Worm (Caenorhabditis elegans) whole organism, L1 larva: ENCODE measurements around the gene Y55F3BR.2.
"Not testable (repeated sequence)": the region's sequence is repeated elsewhere in the genome, so short reads cannot be mapped to it uniquely, and the experiment has no call there.

Experiments used
- C34B4.2 ChIP-seq: sonication (generic microtip); optimal IDR thresholded peaks from 2 replicates; lab custom pipeline; 2017; ENCODE audit warnings: mild to moderate bottlenecking, missing genetic modification characterization, missing compliant biosample characterization
- Y116A8C.19 ChIP-seq: sonication (generic microtip); optimal IDR thresholded peaks from 2 replicates; lab custom pipeline; 2016; ENCODE audit warnings: missing compliant biosample characterization, missing genetic modification characterization, borderline replicate concordance
- aha-1 ChIP-seq: fragments of 150-350 bp; optimal IDR thresholded peaks from 2 replicates; lab custom pipeline; 2014; ENCODE audit warnings: missing biosample characterization, missing genetic modification characterization
- alr-1 ChIP-seq: fragments of 200-800 bp; sonication (Bioruptor generic); optimal IDR thresholded peaks from 2 replicates; lab custom pipeline; 2018; ENCODE audit warnings: borderline replicate concordance, mild to moderate bottlenecking, missing genetic modification characterization, missing compliant biosample characterization
- aly-2 ChIP-seq: fragments of 150-350 bp; optimal IDR thresholded peaks from 2 replicates; lab custom pipeline; 2014; ENCODE audit warnings: missing biosample characterization, missing genetic modification characterization
- ama-1 ChIP-seq: fragments of 150-350 bp; optimal IDR thresholded peaks from 2 replicates; lab custom pipeline; 2014
- ceh-82 ChIP-seq, 3 experiments: fragments of 150-350 bp in 1 of 3; sonication (generic microtip) in 2 of 3; optimal IDR thresholded peaks; 2 replicates each; lab custom pipeline; 2014 to 2017; ENCODE audit warnings: missing biosample characterization in 3 of 3, missing genetic modification characterization in 3 of 3
- ceh-90 ChIP-seq: sonication (generic microtip); optimal IDR thresholded peaks from 2 replicates; lab custom pipeline; 2016; ENCODE audit warnings: missing genetic modification characterization, missing compliant biosample characterization
- ces-1 ChIP-seq: fragments of 150-350 bp; optimal IDR thresholded peaks from 2 replicates; lab custom pipeline; 2014; ENCODE audit warnings: missing biosample characterization, missing genetic modification reagents, missing genetic modification characterization
- elt-2 ChIP-seq: sonication (generic microtip); optimal IDR thresholded peaks from 2 replicates; lab custom pipeline; 2016; ENCODE audit warnings: missing genetic modification characterization, mild to moderate bottlenecking, inconsistent platforms, missing compliant biosample characterization, missing genetic modification reagents
- ets-5 ChIP-seq: fragments of 200-800 bp; sonication (Bioruptor generic); IDR thresholded peaks from 2 replicates; pipeline ENCODE4 v1.3.6; 2022; ENCODE audit warnings: missing genetic modification characterization, missing compliant biosample characterization
- fos-1 ChIP-seq: fragments of 150-350 bp; optimal IDR thresholded peaks from 2 replicates; lab custom pipeline; 2014; ENCODE audit warnings: missing biosample characterization, missing genetic modification characterization
- grh-1 ChIP-seq: fragments of 200-800 bp; sonication (Bioruptor generic); IDR thresholded peaks from 2 replicates; pipeline ENCODE4 v1.3.6; 2022; ENCODE audit warnings: missing genetic modification reagents, missing genetic modification characterization, missing compliant biosample characterization
- hlh-17 ChIP-seq: fragments of 200-800 bp; sonication (Bioruptor generic); optimal IDR thresholded peaks from 2 replicates; lab custom pipeline; 2018; ENCODE audit warnings: missing genetic modification characterization, mild to moderate bottlenecking, missing compliant biosample characterization, moderate library complexity, borderline replicate concordance
- irx-1 ChIP-seq: sonication (generic microtip); optimal IDR thresholded peaks from 2 replicates; lab custom pipeline; 2016; ENCODE audit warnings: missing genetic modification characterization, missing compliant biosample characterization
- lin-13 ChIP-seq: fragments of 150-350 bp; optimal IDR thresholded peaks from 2 replicates; lab custom pipeline; 2014; ENCODE audit warnings: missing biosample characterization, missing genetic modification reagents, missing genetic modification characterization
- lin-15B ChIP-seq: fragments of 150-350 bp; sonication (generic microtip); optimal IDR thresholded peaks from 3 replicates; lab custom pipeline; 2014; ENCODE audit warnings: missing biosample characterization, missing genetic modification characterization
- mab-9 ChIP-seq: fragments of 200-800 bp; sonication (Bioruptor generic); IDR thresholded peaks from 2 replicates; pipeline ENCODE4 v1.3.6; 2022; ENCODE audit warnings: missing genetic modification reagents, missing genetic modification characterization, missing compliant biosample characterization
- mef-2 ChIP-seq: fragments of 150-350 bp; optimal IDR thresholded peaks from 2 replicates; lab custom pipeline; 2014; ENCODE audit warnings: missing biosample characterization, missing genetic modification characterization
- nhr-12 ChIP-seq: sonication (generic microtip); optimal IDR thresholded peaks from 2 replicates; lab custom pipeline; 2017; ENCODE audit warnings: missing biosample characterization, missing genetic modification characterization
- nhr-19 ChIP-seq: fragments of 200-800 bp; sonication (Bioruptor generic); conservative IDR thresholded peaks from 2 replicates; pipeline ENCODE4 v1.3.6; 2022; ENCODE audit warnings: missing genetic modification characterization, missing compliant biosample characterization
- nhr-20 ChIP-seq: sonication (generic microtip); optimal IDR thresholded peaks from 2 replicates; lab custom pipeline; 2016; ENCODE audit warnings: mild to moderate bottlenecking, missing genetic modification characterization, missing compliant biosample characterization
- nhr-237 ChIP-seq: fragments of 150-350 bp; optimal IDR thresholded peaks from 2 replicates; lab custom pipeline; 2014; ENCODE audit warnings: missing biosample characterization, missing genetic modification characterization
- nhr-71 ChIP-seq: sonication (generic microtip); optimal IDR thresholded peaks from 2 replicates; lab custom pipeline; 2016; ENCODE audit warnings: mild to moderate bottlenecking, missing genetic modification characterization, moderate library complexity, missing compliant biosample characterization
- nhr-77 ChIP-seq: fragments of 150-350 bp; optimal IDR thresholded peaks from 2 replicates; lab custom pipeline; 2014; ENCODE audit warnings: missing biosample characterization, missing genetic modification characterization
- pax-3 ChIP-seq: fragments of 200-800 bp; sonication (Bioruptor generic); optimal IDR thresholded peaks from 2 replicates; lab custom pipeline; 2018; ENCODE audit warnings: mild to moderate bottlenecking, missing genetic modification characterization, moderate library complexity, missing compliant biosample characterization
- rnt-1 ChIP-seq: sonication (generic microtip); optimal IDR thresholded peaks from 2 replicates; lab custom pipeline; 2016; ENCODE audit warnings: mild to moderate bottlenecking, missing genetic modification characterization, moderate library complexity, missing compliant biosample characterization
- sox-4 ChIP-seq: sonication (generic microtip); optimal IDR thresholded peaks from 2 replicates; lab custom pipeline; 2016; ENCODE audit warnings: missing genetic modification characterization, missing compliant biosample characterization
- tbx-2 ChIP-seq: sonication (generic microtip); optimal IDR thresholded peaks from 2 replicates; lab custom pipeline; 2016; ENCODE audit warnings: missing genetic modification characterization, missing compliant biosample characterization
- tlp-1 ChIP-seq: fragments of 150-350 bp; optimal IDR thresholded peaks from 2 replicates; lab custom pipeline; 2014; ENCODE audit warnings: missing biosample characterization, missing genetic modification characterization
- unc-62 ChIP-seq: fragments of 150-350 bp; optimal IDR thresholded peaks from 2 replicates; lab custom pipeline; 2014; ENCODE audit warnings: missing biosample characterization, missing genetic modification reagents, missing genetic modification characterization
- unc-86 ChIP-seq: sonication (generic microtip); optimal IDR thresholded peaks from 2 replicates; lab custom pipeline; 2016; ENCODE audit warnings: missing genetic modification characterization, missing compliant biosample characterization
- vab-15 ChIP-seq: sonication (generic microtip); optimal IDR thresholded peaks from 2 replicates; lab custom pipeline; 2017; ENCODE audit warnings: missing genotype, mild to moderate bottlenecking, missing genetic modification characterization, missing compliant biosample characterization
- zag-1 ChIP-seq: fragments of 150-350 bp; optimal IDR thresholded peaks from 2 replicates; lab custom pipeline; 2014; ENCODE audit warnings: missing biosample characterization, missing genetic modification characterization
- zip-4 ChIP-seq: fragments of 200-800 bp; sonication (Bioruptor generic); optimal IDR thresholded peaks from 2 replicates; lab custom pipeline; 2018; ENCODE audit warnings: mild to moderate bottlenecking, missing genetic modification characterization, moderate library complexity, missing compliant biosample characterization
- ztf-11 ChIP-seq, 2 experiments: sonication (generic microtip); optimal IDR thresholded peaks; 2 replicates each; lab custom pipeline; 2016 to 2017; ENCODE audit warnings: missing genetic modification characterization in 2 of 2, missing biosample characterization in 1 of 2, missing compliant biosample characterization in 1 of 2
- ztf-4 ChIP-seq: fragments of 150-350 bp; optimal IDR thresholded peaks from 2 replicates; lab custom pipeline; 2014; ENCODE audit warnings: missing biosample characterization, missing genetic modification characterization

The Y55F3BR.2 gene

DNA sequence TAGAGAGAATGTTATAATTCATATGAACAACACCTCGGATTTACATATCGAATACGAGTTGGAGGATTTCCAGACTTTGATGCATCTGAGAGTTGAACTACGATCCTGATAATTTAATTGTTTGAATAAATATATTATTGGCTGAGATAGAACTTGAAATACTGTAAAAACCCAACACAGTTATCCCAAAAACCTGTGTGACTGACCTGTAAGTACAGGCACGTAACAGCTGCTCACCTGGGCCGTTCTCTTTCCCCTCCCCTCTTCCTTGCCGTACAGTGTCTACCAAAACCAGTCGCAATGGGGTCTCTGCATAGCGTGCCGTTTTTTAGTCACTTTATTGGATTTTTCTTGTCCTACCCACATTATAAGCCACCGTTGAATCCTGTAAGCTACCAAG, 46.2 kb downstream of the Y55F3BR.2 start, which contains the start of gene fbxc-12:
TSS of gene fbxc-12 (plus strand) at position 301 of the 400 bp plus-strand sequence.
- TF ChIP-seq hlh-17; vab-15 (tag; lab: Kevin White, UChicago); rnt-1: not testable (repeated sequence)

ce11 chrIV:914856-915255, 56.1 kb downstream of the Y55F3BR.2 start:
- TF ChIP-seq unc-62 (no peak), fos-1 (tag; lab: Kevin White, UChicago) (no peak), ceh-82 (tag; optimal IDR thresholded peaks at IDR 0.05; lab: Kevin White, UChicago) (no peak), mab-9 (GFP tag; lab: Robert Waterston, UW) (no peak), grh-1 (no peak), sox-4 (no peak), C34B4.2 (no peak), elt-2 (tag; lab: Kevin White, UChicago) (no peak), Y116A8C.19 (tag; lab: Kevin White, UChicago) (no peak), tlp-1 (tag; lab: Kevin White, UChicago) (no peak), ceh-90 (tag; lab: Kevin White, UChicago) (no peak), pax-3 (tag; lab: Kevin White, UChicago) (no peak), nhr-71 (no peak), aly-2 (no peak), ztf-11 (tag; optimal IDR thresholded peaks at IDR 0.05; lab: Kevin White, UChicago) (no peak), ces-1 (no peak), nhr-77 (tag; lab: Kevin White, UChicago) (no peak)

ce11 chrIV:917640-918039, 58.9 kb downstream of the Y55F3BR.2 start:
- TF ChIP-seq tbx-2 (tag; lab: Kevin White, UChicago) (no peak), irx-1 (tag; lab: Kevin White, UChicago) (no peak), ama-1 (lab: Kevin White, UChicago) (no peak), ceh-90 (tag; lab: Kevin White, UChicago) (no peak), lin-13 (GFP tag; lab: Kevin White, UChicago) (no peak), sox-4 (no peak), hlh-17 (no peak), alr-1 (tag; lab: Kevin White, UChicago) (no peak), nhr-19 (GFP tag; lab: Robert Waterston, UW) (no peak), zag-1 (tag; lab: Kevin White, UChicago) (no peak), unc-86 (tag; lab: Kevin White, UChicago) (no peak), nhr-12 (tag; lab: Kevin White, UChicago) (no peak), pax-3 (tag; lab: Kevin White, UChicago) (no peak), lin-15B (no peak)
- TF ChIP-seq, all 84 proteins: peak for 0

DNA sequence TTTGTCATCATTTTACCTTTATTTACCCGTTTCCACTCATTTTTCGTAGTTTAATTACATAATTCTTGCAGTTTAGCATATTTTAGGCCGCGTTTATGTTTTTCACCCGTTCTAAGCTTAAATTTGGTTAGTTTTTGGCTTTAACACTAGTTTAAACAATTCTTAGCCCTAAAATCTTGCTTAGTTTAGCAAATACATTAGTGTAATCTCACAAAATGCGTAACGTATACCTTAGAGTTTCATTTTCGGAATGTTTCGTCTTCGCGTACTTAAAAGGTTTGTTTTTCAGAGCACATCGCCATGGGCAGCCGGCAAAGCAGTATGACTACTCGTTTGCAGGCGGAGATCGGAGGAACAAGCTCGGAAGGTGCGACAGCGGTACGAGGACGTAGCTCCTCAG, 61.0 kb downstream of the Y55F3BR.2 start, which contains the start of gene F58H7.5:
TSS of gene F58H7.5 (plus strand) at position 301 of the 400 bp plus-strand sequence.
- TF ChIP-seq zag-1 (tag; lab: Kevin White, UChicago) (no peak), ztf-4 (tag; lab: Kevin White, UChicago) (no peak), mef-2 (tag; lab: Kevin White, UChicago) (no peak), nhr-20 (tag; lab: Kevin White, UChicago) (no peak), aha-1 (tag; lab: Kevin White, UChicago) (no peak), zip-4 (GFP tag; lab: Kevin White, UChicago) (no peak), nhr-19 (GFP tag; lab: Robert Waterston, UW) (no peak), nhr-237 (tag; lab: Kevin White, UChicago) (no peak), ets-5 (GFP tag; lab: Robert Waterston, UW) (no peak), grh-1 (no peak)
